Worm (Caenorhabditis elegans) whole organism, dauer: ENCODE results near the gene T04F8.3.

Experiments
- unc-62 ChIP-seq: sonication (generic microtip); optimal IDR thresholded peaks from 2 replicates; lab custom pipeline; 2017; ENCODE audit warnings: missing biosample characterization, missing genetic modification reagents, missing genetic modification characterization

T04F8.3 gene

DNA sequence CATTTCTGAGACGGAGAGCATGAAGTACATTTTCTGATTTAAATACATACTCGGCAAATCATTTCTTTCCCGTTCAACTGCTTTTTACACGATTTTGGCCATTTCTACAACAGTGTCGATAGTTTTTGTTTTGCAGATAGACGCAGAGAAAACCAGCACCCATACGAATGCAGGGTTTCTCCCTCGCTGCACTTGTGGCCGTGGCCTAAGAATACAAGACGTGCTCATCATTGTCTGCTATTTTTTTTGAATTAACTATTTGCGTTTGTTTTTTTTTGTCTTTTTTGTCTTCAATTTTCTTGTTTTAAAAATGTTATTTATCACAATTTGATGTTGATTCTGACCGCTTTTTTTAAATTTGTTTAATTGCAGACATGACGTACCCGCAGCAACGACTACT is 34.7 kb downstream of the T04F8.3 start, which contains the start of gene smcl-1:
TSS of gene smcl-1 (plus strand) at position 373 of the 400 bp plus-strand sequence.
- TF ChIP-seq unc-62 (GFP tag; lab: Kevin White, UChicago), result no peak

DNA sequence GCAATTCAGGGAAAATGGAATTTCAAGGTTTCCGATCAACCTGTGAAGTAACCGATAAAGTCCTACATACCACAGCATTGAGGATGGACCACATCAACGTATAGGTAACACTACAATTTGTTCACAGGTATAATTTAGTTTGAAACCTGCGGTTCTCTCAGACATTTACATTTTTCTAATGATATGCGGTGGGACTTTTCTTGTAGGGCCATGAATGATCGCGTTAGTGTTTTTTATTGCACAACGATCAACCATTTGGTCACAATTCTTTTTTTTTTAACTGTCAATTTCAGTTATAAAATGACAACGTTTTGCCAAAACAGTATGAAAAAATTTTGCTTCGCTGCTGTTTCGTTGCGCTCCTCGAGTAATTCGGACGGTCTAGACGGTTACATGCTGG is 38.3 kb downstream of the T04F8.3 start, which contains the start of gene C44C10.12:
TSS of gene C44C10.12 (plus strand) at position 301 of the 400 bp plus-strand sequence.
- TF ChIP-seq unc-62 (GFP tag; lab: Kevin White, UChicago), result no peak

ce11 chrX:11700263-11700662 is 41.8 kb downstream of the T04F8.3 start, which contains the start of gene C44C10.15:
C44C10.15 (minus strand) TSS chrX:11700363.
- TF ChIP-seq unc-62 (GFP tag; lab: Kevin White, UChicago), result no peak

- no peak for TF ChIP-seq unc-62 (GFP tag; lab: Kevin White, UChicago)
These were observed 43.8 kb downstream of the T04F8.3 start, which contains the start of gene C44C10.3 for ce11 chrX:11702236-11702635. C44C10.3 (plus strand) TSS chrX:11702536.
